Worm (Caenorhabditis elegans): ENCODE results near the gene F23F1.5.
A peak's percentile ranks its signal among the peaks of the same experiment; 100 is the strongest.

Gene F23F1.5

DNA sequence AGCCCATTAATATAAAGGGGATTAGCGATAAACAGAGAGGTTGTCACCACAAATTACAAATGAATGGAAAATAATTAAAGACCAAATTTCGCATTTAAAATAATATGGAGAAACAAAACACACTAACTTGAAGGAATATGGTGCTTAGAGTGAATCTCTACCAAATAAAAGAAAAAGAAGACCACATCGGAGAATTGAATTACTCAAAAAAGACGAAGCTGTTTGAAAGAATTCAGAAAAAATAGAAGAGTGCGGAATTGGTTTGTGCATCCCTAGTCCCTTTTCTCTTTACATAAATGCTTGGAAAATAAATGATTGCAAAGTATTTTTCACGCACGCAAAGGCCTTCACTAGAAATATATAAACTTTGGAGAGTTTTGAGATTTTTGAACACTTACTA, 42.5 kb upstream of the F23F1.5 start:
- TF ChIP-seq nhr-12 (tag; optimal IDR thresholded peaks at IDR 0.05) = no peak
- TF ChIP-seq nhr-77 (tag; optimal IDR thresholded peaks at IDR 0.05) = no peak
- no peak for TF ChIP-seq eor-1 (tag; optimal IDR thresholded peaks at IDR 0.05)
- no peak for TF ChIP-seq tbx-2 (tag; optimal IDR thresholded peaks at IDR 0.05)
- no peak for TF ChIP-seq elt-2 (tag; optimal IDR thresholded peaks at IDR 0.05)
- TF ChIP-seq unc-39 (tag; optimal IDR thresholded peaks at IDR 0.05) = no peak
- no peak for TF ChIP-seq ama-1 (optimal IDR thresholded peaks at IDR 0.05)
- no peak for TF ChIP-seq nhr-76 (tag; optimal IDR thresholded peaks at IDR 0.05)

DNA sequence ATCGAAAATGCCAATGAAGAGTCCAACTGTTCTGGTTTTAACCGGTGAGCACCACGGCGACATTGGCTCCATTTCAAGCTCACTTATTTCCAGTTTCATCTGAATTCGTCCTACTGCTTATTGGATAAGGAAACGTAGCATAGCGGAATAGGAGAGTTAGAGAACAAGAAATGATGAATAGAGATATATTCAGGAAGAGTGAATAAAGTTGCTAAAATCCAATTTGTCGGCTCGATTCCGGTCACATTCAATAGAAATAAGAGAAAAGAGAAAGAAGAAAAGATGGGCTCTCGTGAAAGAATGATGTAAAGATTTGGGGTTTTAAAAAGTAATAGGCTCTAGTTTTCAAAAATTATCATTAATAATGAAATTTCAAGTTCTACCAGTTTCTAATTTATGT, 41.9 kb upstream of the F23F1.5 start:
- TF ChIP-seq fos-1 (tag; optimal IDR thresholded peaks at IDR 0.05) = no peak
- TF ChIP-seq lsy-12 (tag; optimal IDR thresholded peaks at IDR 0.05) = no peak
- TF ChIP-seq fkh-10 (GFP tag; optimal IDR thresholded peaks at IDR 0.05) = peak; percentile 95

DNA sequence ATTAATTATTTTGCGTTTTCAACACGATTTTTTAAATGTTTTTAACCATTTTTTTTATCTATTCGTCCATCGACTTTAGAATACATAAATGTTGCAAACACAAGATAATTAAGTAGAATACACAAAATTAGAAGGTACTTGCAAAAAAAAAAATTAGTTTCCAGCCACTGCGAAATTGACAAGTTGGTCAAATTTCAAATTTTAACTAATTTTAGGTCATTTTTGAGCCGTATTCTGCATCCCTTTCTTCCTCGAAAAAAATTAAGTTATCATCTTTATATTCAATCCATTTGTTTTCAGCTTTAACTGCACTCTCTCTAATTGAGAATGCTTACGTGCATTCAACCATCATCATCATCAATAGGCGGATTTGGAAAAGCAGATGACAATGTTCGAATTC, 38.0 kb upstream of the F23F1.5 start, which contains the start of gene egl-26:
Gene egl-26, plus strand, starts transcription at position 301 of the 400 bp plus-strand sequence.
- TF ChIP-seq ama-1 (optimal IDR thresholded peaks at IDR 0.05) (no peak), nhr-237 (tag; optimal IDR thresholded peaks at IDR 0.05) (no peak), jun-1 (tag; optimal IDR thresholded peaks at IDR 0.05) (no peak), pha-4 (tag; optimal IDR thresholded peaks at IDR 0.05) (no peak), lsy-12 (tag; optimal IDR thresholded peaks at IDR 0.05) (no peak), lin-39 (tag; optimal IDR thresholded peaks at IDR 0.05) (no peak), elt-2 (tag; optimal IDR thresholded peaks at IDR 0.05) (no peak), ceh-82 (tag; optimal IDR thresholded peaks at IDR 0.05) (no peak)

DNA sequence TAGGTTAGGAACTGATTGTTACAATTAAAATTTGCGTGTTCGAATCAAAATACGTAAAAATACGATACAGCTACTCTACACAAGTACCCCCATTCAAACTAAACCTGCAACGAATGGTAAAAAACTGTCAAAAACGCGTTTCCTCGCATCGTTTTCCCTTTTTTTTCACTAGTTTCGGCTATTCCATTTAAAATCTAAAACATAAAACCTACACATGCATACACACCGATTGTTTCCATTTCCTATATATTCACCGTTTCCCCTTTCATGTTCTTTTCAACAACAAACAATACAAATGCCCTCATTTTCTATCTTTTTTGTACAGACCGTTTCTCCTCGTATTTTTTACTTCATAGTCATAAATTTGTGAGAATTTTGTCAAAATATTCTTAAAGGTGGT, 37.4 kb upstream of the F23F1.5 start:
- TF ChIP-seq nhr-237 (tag; optimal IDR thresholded peaks at IDR 0.05) = no peak

DNA sequence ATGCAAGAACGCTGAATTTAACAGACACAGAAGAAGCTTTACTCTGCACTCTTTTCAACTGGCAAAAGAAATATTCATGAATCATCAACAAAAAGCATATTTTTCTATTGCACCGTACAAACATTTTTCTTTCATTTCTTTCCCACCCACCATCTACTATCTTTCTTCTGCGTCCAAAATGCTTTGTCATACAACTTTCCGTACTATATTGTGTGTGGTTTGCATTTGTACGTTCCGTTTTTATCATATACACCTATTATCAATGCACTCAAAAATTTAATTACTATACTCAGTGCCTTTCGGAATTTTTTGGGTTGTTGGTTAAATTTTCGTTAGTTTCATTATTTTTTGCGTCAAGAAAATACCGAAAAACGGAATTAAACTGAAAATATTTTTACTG, 36.3 kb upstream of the F23F1.5 start:
- TF ChIP-seq elt-2 (tag; optimal IDR thresholded peaks at IDR 0.05) (peak; percentile 41), pqm-1 (tag; optimal IDR thresholded peaks at IDR 0.05) (peak; percentile 27), nhr-67 (tag; optimal IDR thresholded peaks at IDR 0.05) (no peak)

DNA sequence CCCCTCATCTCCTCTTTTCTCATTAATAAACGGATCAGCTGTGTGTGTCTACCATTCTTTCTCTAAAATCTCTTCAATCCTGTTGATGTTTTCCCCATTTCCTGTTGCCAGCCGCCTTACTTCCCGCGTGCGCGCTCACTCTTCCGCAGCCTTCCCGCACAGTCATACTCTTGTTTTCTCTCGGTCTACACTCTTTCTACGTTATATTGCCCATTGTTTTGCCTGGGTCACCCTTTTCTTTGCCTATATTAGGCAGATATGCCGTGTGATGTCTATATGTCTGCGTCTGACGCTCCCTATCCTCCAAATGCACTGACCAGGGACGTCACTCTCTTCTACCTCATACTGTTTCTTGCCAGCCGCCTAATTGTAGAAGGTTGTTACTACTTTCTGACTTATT, 34.9 kb upstream of the F23F1.5 start:
- no peak for TF ChIP-seq ztf-11 (tag; optimal IDR thresholded peaks at IDR 0.05)
- peak in 1 of 3 experiments; percentile 53 for TF ChIP-seq elt-3 (tag; optimal IDR thresholded peaks at IDR 0.05)
- peak; percentile 56 for TF ChIP-seq hmg-11 (tag; optimal IDR thresholded peaks at IDR 0.05)
- TF ChIP-seq nhr-23 (tag; optimal IDR thresholded peaks at IDR 0.05) = peak; percentile 76
- peak; percentile 72 for TF ChIP-seq nhr-43 (tag; optimal IDR thresholded peaks at IDR 0.05; ENCODE audit: poor library complexity, severe bottlenecking)
- TF ChIP-seq nhr-25 (tag; optimal IDR thresholded peaks at IDR 0.05) = peak; percentile 90
- peak; percentile 3 for TF ChIP-seq elt-2 (tag; optimal IDR thresholded peaks at IDR 0.05)
- TF ChIP-seq nhr-76 (tag; optimal IDR thresholded peaks at IDR 0.05) = no peak
- no peak for TF ChIP-seq nhr-11 (tag; optimal IDR thresholded peaks at IDR 0.05)
- peak; percentile 28 for TF ChIP-seq jun-1 (tag; optimal IDR thresholded peaks at IDR 0.05)
- TF ChIP-seq pha-4 (tag; optimal IDR thresholded peaks at IDR 0.05) = peak; percentile 27
- TF ChIP-seq lin-39 (tag; optimal IDR thresholded peaks at IDR 0.05) = peak; percentile 3
- peak; percentile 10 for TF ChIP-seq nfya-1 (tag; optimal IDR thresholded peaks at IDR 0.05; ENCODE audit: insufficient read depth)
- no peak for TF ChIP-seq ceh-82 (tag; optimal IDR thresholded peaks at IDR 0.05)
- TF ChIP-seq nhr-12 (tag; optimal IDR thresholded peaks at IDR 0.05) = no peak

DNA sequence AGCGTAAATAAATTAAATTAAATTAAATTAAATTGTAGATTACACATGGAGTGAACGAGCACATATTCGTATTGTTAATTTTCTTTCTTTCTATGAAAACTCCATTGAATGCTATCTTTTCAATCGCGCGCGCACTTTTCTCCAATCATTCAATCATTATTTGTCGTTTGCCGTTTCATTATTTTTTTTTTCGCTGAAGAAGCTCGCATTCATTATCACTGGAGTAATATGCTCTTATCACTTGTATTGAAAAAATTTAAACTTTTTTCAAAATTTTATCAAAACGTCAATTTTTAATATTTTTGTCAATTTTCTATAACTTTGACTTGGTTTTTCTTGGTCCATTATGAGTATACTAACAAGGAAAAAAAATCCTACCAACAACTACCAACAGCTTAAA, 34.1 kb upstream of the F23F1.5 start:
- no peak for TF ChIP-seq skn-1 (tag; optimal IDR thresholded peaks at IDR 0.05)
- no peak for TF ChIP-seq unc-62 (GFP tag; optimal IDR thresholded peaks at IDR 0.05)
- no peak for TF ChIP-seq unc-39 (tag; optimal IDR thresholded peaks at IDR 0.05)
- TF ChIP-seq elt-2 (tag; optimal IDR thresholded peaks at IDR 0.05) = peak; percentile 45
- TF ChIP-seq nhr-25 (tag; optimal IDR thresholded peaks at IDR 0.05) = no peak

DNA sequence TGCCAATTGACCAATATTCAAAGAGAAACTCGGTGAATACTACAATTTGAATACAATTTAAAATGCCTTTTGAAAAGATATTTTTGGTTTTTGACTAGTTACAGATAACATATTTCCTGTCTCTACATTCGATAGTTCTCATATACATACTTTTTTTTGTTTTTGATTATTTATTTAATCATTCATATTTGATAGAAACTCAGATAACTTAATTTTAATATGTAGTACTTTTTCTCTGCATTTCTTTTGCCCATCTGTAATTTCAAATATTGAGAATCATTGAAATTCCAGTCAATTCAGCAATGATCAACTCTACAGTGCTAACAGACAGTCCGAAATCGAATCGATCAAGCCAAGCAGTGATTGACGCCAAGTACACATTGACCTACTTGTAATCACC, 29.6 kb upstream of the F23F1.5 start, which contains the start of gene C23H3.2:
Gene C23H3.2, plus strand, starts transcription at position 301 of the 400 bp plus-strand sequence.
- TF ChIP-seq ZK546.5 (tag; optimal IDR thresholded peaks at IDR 0.05) (no peak), egl-27 (tag; optimal IDR thresholded peaks at IDR 0.05) (no peak), nhr-76 (tag; optimal IDR thresholded peaks at IDR 0.05) (no peak), lsy-12 (tag; optimal IDR thresholded peaks at IDR 0.05) (no peak), sea-2 (GFP tag; optimal IDR thresholded peaks at IDR 0.05) (no peak), snpc-4 (tag; optimal IDR thresholded peaks at IDR 0.05) (no peak), pha-4 (tag; optimal IDR thresholded peaks at IDR 0.05) (no peak), egl-5 (tag; optimal IDR thresholded peaks at IDR 0.05) (no peak), skn-1 (tag; optimal IDR thresholded peaks at IDR 0.05) (no peak), ceh-28 (tag; optimal IDR thresholded peaks at IDR 0.05) (no peak), ceh-16 (tag; optimal IDR thresholded peaks at IDR 0.05) (no peak), ztf-11 (tag; optimal IDR thresholded peaks at IDR 0.05) (no peak)

Measured in whole organism, L3 larva.